Fruit fly (Drosophila melanogaster): ENCODE data around the gene CG31988.

DNA sequence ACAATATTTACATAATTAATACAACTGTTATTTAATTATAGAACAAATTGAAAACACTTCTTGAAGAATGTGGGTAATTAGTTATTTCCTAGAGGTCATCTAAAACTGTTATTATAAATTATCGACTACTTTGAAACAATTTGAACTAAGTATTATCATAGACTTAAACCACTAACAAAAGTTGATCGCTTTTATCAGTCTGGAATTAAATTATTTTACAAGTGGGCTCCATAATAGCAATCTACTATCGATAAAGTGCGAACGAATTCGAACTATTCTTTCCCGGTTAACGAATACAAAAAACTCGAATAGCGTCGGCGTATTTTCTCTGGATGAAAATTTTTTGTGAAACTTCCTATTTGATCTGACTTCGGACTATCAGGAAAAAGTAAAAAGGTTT is 34.0 kb upstream of the CG31988 start, which contains the start of gene CG31626:
- TF ChIP-seq Dfd (GFP tag; optimal IDR thresholded peaks at IDR 0.05) (no peak), pan (optimal IDR thresholded peaks at IDR 0.05) (no peak)

Measured in whole organism, wandering third instar larva.